Fruit fly (Drosophila melanogaster) whole organism, embryonic: ENCODE results near the gene Cul3.
A peak's percentile ranks its signal among the peaks of the same experiment; 100 is the strongest.

Experiments
- CG10959 ChIP-seq: fragments of 200-800 bp; sonication (Bioruptor generic); IDR thresholded peaks from 2 replicates; pipeline ENCODE4 v1.3.6; 2022; ENCODE audit warnings: missing biosample characterization, missing genetic modification characterization
- CG12155 ChIP-seq: fragments of 200-800 bp; sonication (Bioruptor generic); optimal IDR thresholded peaks from 3 replicates; lab custom pipeline; 2016; ENCODE audit warnings: missing biosample characterization, missing genetic modification characterization
- CG1233 ChIP-seq: fragments of 200-800 bp; sonication (Bioruptor generic); optimal IDR thresholded peaks from 4 replicates; lab custom pipeline; 2018; ENCODE audit warnings: missing biosample characterization, mild to moderate bottlenecking, missing genetic modification characterization
- CG13424 ChIP-seq: fragments of 200-800 bp; sonication (Bioruptor generic); optimal IDR thresholded peaks from 2 replicates; lab custom pipeline; 2019; ENCODE audit warnings: missing biosample characterization, mild to moderate bottlenecking, missing genetic modification characterization, moderate library complexity
- CG13894 ChIP-seq: fragments of 200-800 bp; sonication (Bioruptor generic); optimal IDR thresholded peaks from 3 replicates; lab custom pipeline; 2018; ENCODE audit warnings: missing biosample characterization, mild to moderate bottlenecking, missing genetic modification characterization, moderate library complexity
- CG14667 ChIP-seq: fragments of 200-800 bp; sonication (Bioruptor generic); IDR thresholded peaks from 2 replicates; pipeline ENCODE4 v1.3.6; 2022; ENCODE audit warnings: missing biosample characterization, missing genetic modification characterization
- CG14965 ChIP-seq: fragments of 200-800 bp; sonication (Bioruptor generic); optimal IDR thresholded peaks from 2 replicates; lab custom pipeline; 2016; ENCODE audit warnings: missing biosample characterization, missing genetic modification characterization, borderline replicate concordance
- CG15479 ChIP-seq: fragments of 200-800 bp; sonication (Bioruptor generic); optimal IDR thresholded peaks from 3 replicates; lab custom pipeline; 2019; ENCODE audit warnings: missing biosample characterization, mild to moderate bottlenecking, missing genetic modification characterization, moderate library complexity
- CG15514 ChIP-seq: fragments of 200-800 bp; sonication (Bioruptor generic); optimal IDR thresholded peaks from 3 replicates; lab custom pipeline; 2017; ENCODE audit warnings: missing biosample characterization, missing genetic modification characterization, mild to moderate bottlenecking, moderate library complexity, missing genetic modification reagents
- CG15696 ChIP-seq: fragments of 200-800 bp; sonication (Bioruptor generic); optimal IDR thresholded peaks from 2 replicates; lab custom pipeline; 2019; ENCODE audit warnings: missing biosample characterization, mild to moderate bottlenecking, missing genetic modification characterization, moderate library complexity
- CG18764 ChIP-seq: fragments of 200-800 bp; sonication (Bioruptor generic); optimal IDR thresholded peaks from 3 replicates; lab custom pipeline; 2016; ENCODE audit warnings: missing biosample characterization, missing genetic modification characterization
- CG3163 ChIP-seq: fragments of 200-800 bp; sonication (Bioruptor generic); optimal IDR thresholded peaks from 3 replicates; lab custom pipeline; 2016; ENCODE audit warnings: missing biosample characterization, missing genetic modification characterization
- CG33213 ChIP-seq: fragments of 200-800 bp; sonication (Bioruptor generic); optimal IDR thresholded peaks from 3 replicates; lab custom pipeline; 2016; ENCODE audit warnings: missing biosample characterization, missing genetic modification characterization
- CG34376 ChIP-seq: fragments of 200-800 bp; sonication (Bioruptor generic); optimal IDR thresholded peaks from 2 replicates; lab custom pipeline; 2018; ENCODE audit warnings: missing biosample characterization, mild to moderate bottlenecking, missing genetic modification characterization
- CG34422 ChIP-seq: fragments of 200-800 bp; sonication (Bioruptor generic); IDR thresholded peaks from 3 replicates; pipeline ENCODE4 v1.3.6; 2022; ENCODE audit warnings: missing biosample characterization, missing genetic modification characterization
- CG4424 ChIP-seq: fragments of 200-800 bp; sonication (Bioruptor generic); optimal IDR thresholded peaks from 3 replicates; lab custom pipeline; 2016; ENCODE audit warnings: missing biosample characterization, missing genetic modification characterization
- CG7839 ChIP-seq: fragments of 200-800 bp; sonication (Bioruptor generic); optimal IDR thresholded peaks from 3 replicates; lab custom pipeline; 2018; ENCODE audit warnings: missing biosample characterization, mild to moderate bottlenecking, missing genetic modification characterization, moderate library complexity
- CG8359 ChIP-seq: fragments of 200-800 bp; sonication (Bioruptor generic); optimal IDR thresholded peaks from 2 replicates; lab custom pipeline; 2017; ENCODE audit warnings: missing biosample characterization, mild to moderate bottlenecking, missing genetic modification characterization, borderline replicate concordance
- CG9437 ChIP-seq: fragments of 200-800 bp; sonication (Bioruptor generic); optimal IDR thresholded peaks from 2 replicates; lab custom pipeline; 2018; ENCODE audit warnings: missing biosample characterization, mild to moderate bottlenecking, missing genetic modification characterization
- CG9932 ChIP-seq: fragments of 200-800 bp; sonication (Bioruptor generic); IDR thresholded peaks from 2 replicates; pipeline ENCODE4 v1.3.6; 2022; ENCODE audit warnings: missing biosample characterization, missing genetic modification characterization
- Camta ChIP-seq: fragments of 200-800 bp; sonication (Bioruptor generic); optimal IDR thresholded peaks from 2 replicates; lab custom pipeline; 2016; ENCODE audit warnings: missing biosample characterization, missing genetic modification characterization
- Dfd ChIP-seq, 2 experiments: fragments of >200 bp; optimal IDR thresholded peaks; 2 replicates each; lab custom pipeline; 2017; ENCODE audit warnings: missing biosample characterization in 2 of 2, missing genetic modification characterization in 2 of 2
- Ets65A ChIP-seq: fragments of 200-800 bp; sonication (Bioruptor generic); peaks from one replicate; lab custom pipeline; 2016; ENCODE audit warnings: missing biosample characterization, missing genetic modification characterization
- Ets97D ChIP-seq: fragments of 200-800 bp; sonication (Bioruptor generic); optimal IDR thresholded peaks from 3 replicates; lab custom pipeline; 2016; ENCODE audit warnings: missing biosample characterization, missing genetic modification characterization
- Hsf ChIP-seq: fragments of 200-800 bp; sonication (Bioruptor generic); optimal IDR thresholded peaks from 3 replicates; lab custom pipeline; 2016; ENCODE audit warnings: missing biosample characterization, missing genetic modification characterization
- Lpt ChIP-seq: fragments of >200 bp; optimal IDR thresholded peaks from 2 replicates; lab custom pipeline; 2018; ENCODE audit warnings: missing biosample characterization, missing genetic modification characterization
- Med ChIP-seq: fragments of 200-800 bp; sonication (Bioruptor generic); peaks from one replicate; lab custom pipeline; 2016; ENCODE audit warnings: missing biosample characterization, missing genetic modification characterization, mild to moderate bottlenecking, inconsistent platforms, moderate library complexity
- Mes4 ChIP-seq: fragments of 200-800 bp; sonication (Bioruptor generic); optimal IDR thresholded peaks from 2 replicates; lab custom pipeline; 2016; ENCODE audit warnings: missing biosample characterization, missing genetic modification characterization
- NFAT ChIP-seq: fragments of 200-800 bp; sonication (Bioruptor generic); IDR thresholded peaks from 2 replicates; pipeline ENCODE4 v1.3.6; 2022; ENCODE audit warnings: missing biosample characterization, missing genetic modification characterization
- Ptx1 ChIP-seq: fragments of 200-800 bp; sonication (Bioruptor generic); IDR thresholded peaks from 2 replicates; pipeline ENCODE4 v1.3.6; 2022; ENCODE audit warnings: missing biosample characterization, missing genetic modification characterization
- Sox102F ChIP-seq: fragments of 200-800 bp; sonication (Bioruptor generic); optimal IDR thresholded peaks from 2 replicates; lab custom pipeline; 2018; ENCODE audit warnings: missing biosample characterization, mild to moderate bottlenecking, missing genetic modification characterization, moderate library complexity
- Xbp1 ChIP-seq: fragments of 200-800 bp; sonication (Bioruptor generic); optimal IDR thresholded peaks from 3 replicates; lab custom pipeline; 2016; ENCODE audit warnings: missing biosample characterization, mild to moderate bottlenecking, missing genetic modification characterization
- Xrp1 ChIP-seq: fragments of 200-800 bp; sonication (Bioruptor generic); IDR thresholded peaks from 2 replicates; pipeline ENCODE4 v1.3.6; 2022; ENCODE audit warnings: missing biosample characterization, missing genetic modification characterization
- bcd ChIP-seq: fragments of 200-800 bp; sonication (Bioruptor generic); optimal IDR thresholded peaks from 2 replicates; lab custom pipeline; 2017; ENCODE audit warnings: missing biosample characterization, mild to moderate bottlenecking, missing genetic modification characterization
- cad ChIP-seq: fragments of >200 bp; optimal IDR thresholded peaks from 2 replicates; lab custom pipeline; 2017; ENCODE audit warnings: missing biosample characterization, missing genetic modification characterization
- chn ChIP-seq: fragments of 200-800 bp; sonication (Bioruptor generic); optimal IDR thresholded peaks from 2 replicates; lab custom pipeline; 2016; ENCODE audit warnings: missing biosample characterization, missing genetic modification characterization
- emc ChIP-seq: fragments of 200-800 bp; sonication (Bioruptor generic); optimal IDR thresholded peaks from 2 replicates; lab custom pipeline; 2016; ENCODE audit warnings: missing biosample characterization, missing genetic modification characterization
- fd64A ChIP-seq: fragments of 200-800 bp; sonication (Bioruptor generic); optimal IDR thresholded peaks from 3 replicates; lab custom pipeline; 2018; ENCODE audit warnings: missing biosample characterization, mild to moderate bottlenecking, missing genetic modification characterization
- ftz-f1 ChIP-seq: fragments of 200-800 bp; sonication (Bioruptor generic); optimal IDR thresholded peaks from 2 replicates; lab custom pipeline; 2016; ENCODE audit warnings: missing biosample characterization, missing genetic modification characterization
- grau ChIP-seq: fragments of 200-800 bp; optimal IDR thresholded peaks from 3 replicates; lab custom pipeline; 2019; ENCODE audit warnings: missing biosample characterization, mild to moderate bottlenecking, missing genetic modification characterization, moderate library complexity
- jumu ChIP-seq: fragments of 200-800 bp; sonication (Bioruptor generic); optimal IDR thresholded peaks from 3 replicates; lab custom pipeline; 2016; ENCODE audit warnings: missing biosample characterization, missing genetic modification characterization
- mam ChIP-seq: fragments of 200-800 bp; sonication (Bioruptor generic); optimal IDR thresholded peaks from 3 replicates; lab custom pipeline; 2016; ENCODE audit warnings: missing biosample characterization, missing genetic modification characterization
- otp ChIP-seq: fragments of 200-800 bp; sonication (Bioruptor generic); IDR thresholded peaks from 3 replicates; pipeline ENCODE4, ENCODE4 v1.3.6; 2022; ENCODE audit warnings: missing biosample characterization, missing genetic modification characterization
- p53 ChIP-seq: fragments of 200-800 bp; sonication (Bioruptor generic); optimal IDR thresholded peaks from 2 replicates; lab custom pipeline; 2016; ENCODE audit warnings: missing biosample characterization, missing genetic modification characterization
- phol ChIP-seq: fragments of 200-800 bp; sonication (Bioruptor generic); optimal IDR thresholded peaks from 3 replicates; lab custom pipeline; 2018; ENCODE audit warnings: missing biosample characterization, mild to moderate bottlenecking, missing genetic modification characterization, moderate library complexity
- pnt ChIP-seq: fragments of 200-800 bp; sonication (Bioruptor generic); optimal IDR thresholded peaks from 3 replicates; lab custom pipeline; 2016; ENCODE audit warnings: missing biosample characterization, missing genetic modification characterization
- row ChIP-seq: fragments of 200-800 bp; sonication (Bioruptor generic); IDR thresholded peaks from 3 replicates; pipeline ENCODE4 v1.3.6; 2022; ENCODE audit warnings: missing biosample characterization, missing genetic modification characterization
- salm ChIP-seq: fragments of 200-800 bp; sonication (Bioruptor generic); optimal IDR thresholded peaks from 2 replicates; lab custom pipeline; 2018; ENCODE audit warnings: missing biosample characterization, mild to moderate bottlenecking, missing genetic modification characterization
- schlank ChIP-seq: fragments of 200-800 bp; sonication (Bioruptor generic); optimal IDR thresholded peaks from 2 replicates; lab custom pipeline; 2018; ENCODE audit warnings: missing biosample characterization, mild to moderate bottlenecking, missing genetic modification characterization
- tio ChIP-seq: fragments of 200-800 bp; sonication (Bioruptor generic); optimal IDR thresholded peaks from 2 replicates; lab custom pipeline; 2017; ENCODE audit warnings: missing biosample characterization, missing genetic modification characterization, inconsistent platforms
- vfl ChIP-seq: fragments of 200-800 bp; sonication (Bioruptor generic); optimal IDR thresholded peaks from 2 replicates; lab custom pipeline; 2016; ENCODE audit warnings: missing biosample characterization, missing genetic modification characterization
- zen ChIP-seq: fragments of 200-800 bp; sonication (Bioruptor generic); optimal IDR thresholded peaks from 3 replicates; lab custom pipeline; 2018; ENCODE audit warnings: missing biosample characterization, mild to moderate bottlenecking, missing genetic modification characterization, moderate library complexity

Gene Cul3

DNA sequence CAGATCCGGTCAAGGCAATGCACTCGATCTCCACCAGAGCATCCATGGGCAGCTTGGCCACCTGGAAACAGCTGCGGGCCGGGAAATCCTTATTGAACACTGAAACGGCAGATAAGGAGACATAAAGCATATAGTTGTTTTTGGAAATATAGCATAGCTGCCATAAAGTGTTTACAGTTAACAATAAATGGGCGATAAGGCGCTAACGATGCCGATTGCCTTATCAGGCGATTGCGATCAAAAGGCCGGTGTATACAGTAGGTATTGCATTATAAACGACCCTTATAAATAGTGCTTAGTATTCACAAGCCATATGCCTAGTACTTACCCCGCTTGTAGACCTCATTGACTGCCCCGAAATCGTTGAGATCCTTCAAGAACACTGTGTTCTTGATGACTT, 2.5 kb upstream of the Cul3 start (continued):
- no peak for TF ChIP-seq Ets97D (GFP tag; lab: Kevin White, UChicago)
- TF ChIP-seq CG14667 = no peak
- no peak for TF ChIP-seq CG4424 (GFP tag; lab: Kevin White, UChicago)
- TF ChIP-seq chn (GFP tag; lab: Kevin White, UChicago) = no peak
- no peak for TF ChIP-seq fd64A (GFP tag; lab: Kevin White, UChicago)
- no peak for TF ChIP-seq p53 (GFP tag; lab: Kevin White, UChicago)
- no peak for TF ChIP-seq CG18764 (GFP tag; lab: Kevin White, UChicago)
- no peak for TF ChIP-seq emc (GFP tag; lab: Kevin White, UChicago)
- no peak for TF ChIP-seq vfl (GFP tag; lab: Kevin White, UChicago)
- TF ChIP-seq CG7839 (tag; lab: Kevin White, UChicago) = no peak
- TF ChIP-seq CG1233 (GFP tag; lab: Kevin White, UChicago) = no peak
- TF ChIP-seq CG33213 = no peak
- no peak for TF ChIP-seq otp (GFP tag; lab: Robert Waterston, UW)
- TF ChIP-seq CG34376 (GFP tag; lab: Kevin White, UChicago) = peak; percentile 46
- TF ChIP-seq Dfd (GFP tag; optimal IDR thresholded peaks at IDR 0.05; lab: Kevin White, UChicago) = no peak
- peak; percentile 24 for TF ChIP-seq CG15514 (GFP tag; lab: Kevin White, UChicago)
- no peak for TF ChIP-seq CG9437
- no peak for TF ChIP-seq Mes4 (GFP tag; lab: Kevin White, UChicago)
- TF ChIP-seq CG13424 (tag; lab: Kevin White, UChicago) = no peak
- no peak for TF ChIP-seq Lpt
- no peak for TF ChIP-seq CG3163
- no peak for TF ChIP-seq CG8359
- peak; percentile 20 for TF ChIP-seq cad (GFP tag; lab: Kevin White, UChicago)
- TF ChIP-seq CG14965 (GFP tag; lab: Kevin White, UChicago) = no peak
- TF ChIP-seq CG10959 = no peak
- TF ChIP-seq CG34422 = no peak
- peak; percentile 75 for TF ChIP-seq grau (tag; lab: Kevin White, UChicago)
- TF ChIP-seq CG15479 (GFP tag; lab: Kevin White, UChicago) = no peak
- TF ChIP-seq, all 482 proteins: peak for 21

DNA sequence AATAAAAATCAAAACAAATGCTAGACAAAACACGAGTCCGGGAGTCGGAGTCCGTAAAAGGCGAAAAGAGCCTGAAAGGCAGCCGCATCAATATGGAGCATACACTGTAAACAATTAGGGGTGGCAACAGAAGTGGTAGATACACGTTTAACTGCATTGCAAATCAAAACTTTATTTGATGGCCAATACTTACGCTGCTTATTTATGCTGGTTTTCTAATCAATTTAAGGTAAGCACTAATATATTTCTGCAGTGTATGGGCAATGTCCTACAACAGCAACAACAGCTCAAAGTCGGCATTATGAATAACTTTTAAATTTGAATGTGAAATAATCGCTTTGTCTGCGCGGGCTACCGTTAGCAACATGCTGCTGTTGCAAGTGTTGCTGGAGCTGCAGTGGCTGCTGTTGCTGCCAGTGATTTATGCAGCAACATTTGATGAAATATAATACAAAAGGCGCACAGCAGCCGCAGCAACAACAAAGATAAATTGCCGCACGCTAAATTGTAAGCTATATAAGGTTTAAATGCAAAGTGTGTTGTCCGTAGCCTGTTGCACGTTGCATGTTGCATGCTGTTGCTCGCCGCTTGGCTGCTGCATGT, 1.8 kb upstream of the Cul3 start:
- TF ChIP-seq Med (GFP tag; lab: Kevin White, UChicago) (peak; percentile 32), jumu (GFP tag; lab: Kevin White, UChicago) (no peak), grau (tag; lab: Kevin White, UChicago) (no peak), pnt (GFP tag; lab: Kevin White, UChicago) (peak; percentile 0), zen (no peak), Sox102F (GFP tag; lab: Kevin White, UChicago) (no peak), CG15696 (tag; lab: Kevin White, UChicago) (no peak), Xbp1 (GFP tag; lab: Kevin White, UChicago) (no peak), CG12155 (GFP tag; lab: Kevin White, UChicago) (no peak), Camta (GFP tag; lab: Kevin White, UChicago) (no peak), Hsf (GFP tag; lab: Kevin White, UChicago) (no peak), bcd (GFP tag; lab: Kevin White, UChicago) (no peak), phol (tag; lab: Kevin White, UChicago) (peak; percentile 22), Ptx1 (GFP tag; lab: Robert Waterston, UW) (peak; percentile 21; the same call in 1 of the 2 replicates), mam (GFP tag; lab: Kevin White, UChicago) (peak; percentile 18), salm (tag; lab: Kevin White, UChicago) (no peak), schlank (tag; lab: Kevin White, UChicago) (no peak), NFAT (no peak), row (GFP tag; lab: Robert Waterston, UW) (peak; percentile 29; the same call in 1 of the 3 replicates), Xrp1 (GFP tag; lab: Robert Waterston, UW) (peak; percentile 42; the same call in 1 of the 2 replicates), CG9932 (0 out of 2 replicates have a peak, but pooled peaks have one; percentile 16), Ets65A (GFP tag; lab: Kevin White, UChicago) (no peak), tio (GFP tag; lab: Kevin White, UChicago) (no peak), CG13894 (tag; lab: Kevin White, UChicago) (no peak), ftz-f1 (GFP tag; lab: Kevin White, UChicago) (no peak)
